Fruit fly (Drosophila melanogaster) whole organism, embryonic: ENCODE results near the gene NimB3.

Source experiments
- CG10565 ChIP-seq: fragments of 200-800 bp; sonication (Bioruptor generic); optimal IDR thresholded peaks from 3 replicates; lab custom pipeline; 2016; ENCODE audit warnings: missing biosample characterization, mild to moderate bottlenecking, missing genetic modification characterization
- CG9437 ChIP-seq: fragments of 200-800 bp; sonication (Bioruptor generic); optimal IDR thresholded peaks from 2 replicates; lab custom pipeline; 2018; ENCODE audit warnings: missing biosample characterization, mild to moderate bottlenecking, missing genetic modification characterization
- HmgD ChIP-seq: fragments of 200-800 bp; sonication (Bioruptor generic); optimal IDR thresholded peaks from 3 replicates; lab custom pipeline; 2016; ENCODE audit warnings: missing biosample characterization, missing genetic modification characterization
- Myb ChIP-seq: fragments of 200-800 bp; sonication (Bioruptor generic); optimal IDR thresholded peaks from 2 replicates; lab custom pipeline; 2016; ENCODE audit warnings: missing biosample characterization, missing genetic modification characterization
- cg ChIP-seq: fragments of 200-800 bp; sonication (Bioruptor generic); optimal IDR thresholded peaks from 3 replicates; lab custom pipeline; 2019; ENCODE audit warnings: missing biosample characterization, mild to moderate bottlenecking, missing genetic modification characterization, moderate library complexity
- fd102C ChIP-seq: fragments of 200-800 bp; sonication (Bioruptor generic); optimal IDR thresholded peaks from 2 replicates; lab custom pipeline; 2018; ENCODE audit warnings: missing biosample characterization, mild to moderate bottlenecking, missing genetic modification characterization, moderate library complexity
- vvl ChIP-seq: fragments of 200-800 bp; sonication (Bioruptor generic); IDR thresholded peaks from 2 replicates; pipeline ENCODE4 v1.3.6; 2022; ENCODE audit warnings: missing biosample characterization, missing genetic modification characterization

DNA sequence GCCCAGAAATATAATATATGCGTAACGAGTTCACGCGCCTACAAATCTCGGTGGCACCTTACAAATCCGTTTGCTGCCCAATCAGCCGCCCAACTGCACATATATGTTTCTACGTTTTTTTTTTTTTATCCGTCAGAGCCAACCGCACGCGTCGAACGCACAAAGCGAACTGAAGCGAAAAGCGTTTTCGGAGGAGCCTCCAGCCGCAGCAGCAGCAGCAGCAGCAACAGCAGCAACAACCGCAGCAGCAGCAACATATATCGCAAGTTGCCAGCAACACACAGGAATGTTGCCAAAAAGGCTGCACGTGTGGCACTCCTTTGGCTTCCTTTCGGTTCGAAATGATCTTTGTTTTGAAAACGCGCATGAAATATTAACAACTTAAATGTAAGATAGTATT is 33.3 kb upstream of the NimB3 start, which contains the start of gene rk:
- TF ChIP-seq CG9437 (GFP tag; lab: Kevin White, UChicago) (no peak), HmgD (GFP tag; lab: Kevin White, UChicago) (no peak), vvl (GFP tag; lab: Robert Waterston, UW) (no peak), Myb (no peak), fd102C (GFP tag; lab: Kevin White, UChicago) (no peak), CG10565 (GFP tag; lab: Kevin White, UChicago) (no peak), cg (GFP tag; lab: Kevin White, UChicago) (no peak)
